Worm (Caenorhabditis elegans): ENCODE data around the gene cyh-1.

ce11 chrII:3463097-3463496, 41.7 kb upstream of the cyh-1 start, which contains the start of gene C16C8.9:
- no peak for TF ChIP-seq him-1 (tag; optimal IDR thresholded peaks at IDR 0.05)
- no peak for TF ChIP-seq W03F9.2 (tag; optimal IDR thresholded peaks at IDR 0.05)
